Fruit fly (Drosophila melanogaster) whole organism, embryonic: ENCODE data around the gene CG16749.
A peak's percentile ranks its signal among the peaks of the same experiment; 100 is the strongest.

Source experiments
- C15 ChIP-seq: fragments of 200-800 bp; sonication (Bioruptor generic); IDR thresholded peaks from 3 replicates; pipeline ENCODE4 v1.3.6; 2022; ENCODE audit warnings: missing biosample characterization, missing genetic modification characterization
- CG10366 ChIP-seq: fragments of 200-800 bp; sonication (Bioruptor generic); IDR thresholded peaks from 2 replicates; pipeline ENCODE4 v1.3.6; 2022; ENCODE audit warnings: missing biosample characterization, missing genetic modification characterization
- CG12391 ChIP-seq: fragments of 200-800 bp; sonication (Bioruptor generic); optimal IDR thresholded peaks from 3 replicates; lab custom pipeline; 2018; ENCODE audit warnings: missing biosample characterization, mild to moderate bottlenecking, missing genetic modification characterization, moderate library complexity
- CG12942 ChIP-seq: fragments of 200-800 bp; sonication (Bioruptor generic); optimal IDR thresholded peaks from 3 replicates; lab custom pipeline; 2016; ENCODE audit warnings: missing biosample characterization, missing genetic modification characterization
- CG14014 ChIP-seq: fragments of 200-800 bp; sonication (Bioruptor generic); IDR thresholded peaks from 2 replicates; pipeline ENCODE4 v1.3.6; 2022; ENCODE audit warnings: missing biosample characterization, missing genetic modification characterization
- CG15601 ChIP-seq: fragments of 200-800 bp; sonication (Bioruptor generic); optimal IDR thresholded peaks from 3 replicates; lab custom pipeline; 2019; ENCODE audit warnings: missing biosample characterization, mild to moderate bottlenecking, missing genetic modification characterization, moderate library complexity
- CG1603 ChIP-seq: fragments of 200-800 bp; sonication (Bioruptor generic); optimal IDR thresholded peaks from 2 replicates; lab custom pipeline; 2019; ENCODE audit warnings: missing biosample characterization, mild to moderate bottlenecking, missing genetic modification characterization, moderate library complexity
- CG18476 ChIP-seq: fragments of 200-800 bp; sonication (Bioruptor generic); optimal IDR thresholded peaks from 2 replicates; lab custom pipeline; 2016; ENCODE audit warnings: missing biosample characterization, mild to moderate bottlenecking, missing genetic modification characterization
- CG2120 ChIP-seq: fragments of 200-800 bp; sonication (Bioruptor generic); optimal IDR thresholded peaks from 3 replicates; lab custom pipeline; 2016; ENCODE audit warnings: missing biosample characterization, missing genetic modification characterization
- CG3065 ChIP-seq: fragments of 200-800 bp; sonication (Bioruptor generic); optimal IDR thresholded peaks from 2 replicates; lab custom pipeline; 2016; ENCODE audit warnings: missing biosample characterization, missing genetic modification characterization
- CG4282 ChIP-seq: fragments of 200-800 bp; sonication (Bioruptor generic); optimal IDR thresholded peaks from 2 replicates; lab custom pipeline; 2016; ENCODE audit warnings: missing biosample characterization, missing genetic modification characterization
- CG4328 ChIP-seq: fragments of 200-800 bp; sonication (Bioruptor generic); optimal IDR thresholded peaks from 3 replicates; lab custom pipeline; 2017; ENCODE audit warnings: missing biosample characterization, missing genetic modification reagents, missing genetic modification characterization
- CG5180 ChIP-seq: fragments of 200-800 bp; sonication (Bioruptor generic); optimal IDR thresholded peaks from 3 replicates; lab custom pipeline; 2017; ENCODE audit warnings: missing biosample characterization, missing genetic modification characterization, mild to moderate bottlenecking, moderate library complexity, missing genetic modification reagents
- CG5245 ChIP-seq: fragments of 200-800 bp; sonication (Bioruptor generic); optimal IDR thresholded peaks from 3 replicates; lab custom pipeline; 2016; ENCODE audit warnings: missing biosample characterization, missing genetic modification characterization
- CG6683 ChIP-seq: fragments of 200-800 bp; sonication (Bioruptor generic); optimal IDR thresholded peaks from 2 replicates; lab custom pipeline; 2017; ENCODE audit warnings: missing biosample characterization, mild to moderate bottlenecking, missing genetic modification characterization, missing genetic modification reagents
- CG7357 ChIP-seq: fragments of 200-800 bp; sonication (Bioruptor generic); IDR thresholded peaks from 3 replicates; pipeline ENCODE4 v1.3.6; 2022; ENCODE audit warnings: missing biosample characterization, missing genetic modification characterization
- CG8089 ChIP-seq: fragments of 200-800 bp; sonication (Bioruptor generic); optimal IDR thresholded peaks from 3 replicates; lab custom pipeline; 2016; ENCODE audit warnings: missing biosample characterization, missing genetic modification characterization
- CG9817 ChIP-seq: fragments of 200-800 bp; sonication (Bioruptor generic); optimal IDR thresholded peaks from 2 replicates; lab custom pipeline; 2018; ENCODE audit warnings: missing biosample characterization, mild to moderate bottlenecking, missing genetic modification characterization, moderate library complexity
- CG9876 ChIP-seq: fragments of 200-800 bp; sonication (Bioruptor generic); optimal IDR thresholded peaks from 2 replicates; lab custom pipeline; 2016; ENCODE audit warnings: missing biosample characterization, missing genetic modification characterization
- CHES-1-like ChIP-seq: fragments of 200-800 bp; sonication (Bioruptor generic); optimal IDR thresholded peaks from 2 replicates; lab custom pipeline; 2016; ENCODE audit warnings: missing biosample characterization, missing genetic modification characterization
- D ChIP-seq, 2 experiments: fragments of 200-800 bp in 1 of 2; fragments of >200 bp in 1 of 2; sonication (Bioruptor generic) in 1 of 2; optimal IDR thresholded peaks; 2 replicates in 1 of 2; 3 replicates in 1 of 2; lab custom pipeline; 2017; ENCODE audit warnings: mild to moderate bottlenecking in 1 of 2, missing biosample characterization in 1 of 2, missing genetic modification characterization in 1 of 2, missing genetic modification reagents in 1 of 2
- E2f2 ChIP-seq: fragments of 200-800 bp; sonication (Bioruptor generic); IDR thresholded peaks from 2 replicates; pipeline ENCODE4 v1.3.6; 2022; ENCODE audit warnings: missing biosample characterization, missing genetic modification characterization
- Ets65A ChIP-seq: fragments of 200-800 bp; sonication (Bioruptor generic); peaks from one replicate; lab custom pipeline; 2016; ENCODE audit warnings: missing biosample characterization, missing genetic modification characterization
- Hey ChIP-seq: fragments of 200-800 bp; sonication (Bioruptor generic); optimal IDR thresholded peaks from 3 replicates; lab custom pipeline; 2018; ENCODE audit warnings: missing biosample characterization, mild to moderate bottlenecking, missing genetic modification characterization
- Jarid2 ChIP-seq: fragments of 200-800 bp; sonication (Bioruptor generic); optimal IDR thresholded peaks from 3 replicates; lab custom pipeline; 2017; ENCODE audit warnings: mild to moderate bottlenecking, missing biosample characterization, missing genetic modification reagents, missing genetic modification characterization
- MTF-1 ChIP-seq: fragments of 200-800 bp; sonication (Bioruptor generic); optimal IDR thresholded peaks from 2 replicates; lab custom pipeline; 2018; ENCODE audit warnings: missing biosample characterization, mild to moderate bottlenecking, missing genetic modification characterization, borderline replicate concordance
- Myb ChIP-seq: fragments of 200-800 bp; sonication (Bioruptor generic); optimal IDR thresholded peaks from 2 replicates; lab custom pipeline; 2016; ENCODE audit warnings: missing biosample characterization, missing genetic modification characterization
- Nf-YC ChIP-seq: fragments of 200-800 bp; optimal IDR thresholded peaks from 3 replicates; lab custom pipeline; 2019; ENCODE audit warnings: missing biosample characterization, mild to moderate bottlenecking, missing genetic modification characterization, moderate library complexity
- NfI ChIP-seq: fragments of 200-800 bp; sonication (Bioruptor generic); optimal IDR thresholded peaks from 3 replicates; lab custom pipeline; 2018; ENCODE audit warnings: missing biosample characterization, mild to moderate bottlenecking, missing genetic modification characterization, moderate library complexity
- Optix ChIP-seq: fragments of 200-800 bp; sonication (Bioruptor generic); IDR thresholded peaks from 3 replicates; pipeline ENCODE4 v1.3.6; 2022; ENCODE audit warnings: missing biosample characterization, missing genetic modification characterization
- Rx ChIP-seq: fragments of 200-800 bp; sonication (Bioruptor generic); IDR thresholded peaks from 2 replicates; pipeline ENCODE4 v1.3.6; 2022; ENCODE audit warnings: missing biosample characterization, missing genetic modification characterization
- ac ChIP-seq: fragments of 200-800 bp; sonication (Bioruptor generic); optimal IDR thresholded peaks from 3 replicates; lab custom pipeline; 2017; ENCODE audit warnings: missing biosample characterization, mild to moderate bottlenecking, missing genetic modification characterization
- ap ChIP-seq: fragments of 200-800 bp; sonication (Bioruptor generic); IDR thresholded peaks from 2 replicates; pipeline ENCODE4 v1.3.6; 2022; ENCODE audit warnings: missing biosample characterization, missing genetic modification characterization
- ase ChIP-seq: fragments of 200-800 bp; sonication (Bioruptor generic); IDR thresholded peaks from 3 replicates; pipeline ENCODE4 v1.3.6; 2022; ENCODE audit warnings: missing biosample characterization, missing genetic modification characterization
- bsh ChIP-seq, 2 experiments: fragments of 200-800 bp; sonication (Bioruptor generic); optimal IDR thresholded peaks; 2 replicates each; lab custom pipeline; 2017 to 2018; ENCODE audit warnings: mild to moderate bottlenecking in 2 of 2, missing biosample characterization in 2 of 2, missing genetic modification characterization in 2 of 2, moderate library complexity in 1 of 2
- cas ChIP-seq: fragments of 200-800 bp; sonication (Bioruptor generic); IDR thresholded peaks from 2 replicates; pipeline ENCODE4 v1.3.6; 2022; ENCODE audit warnings: missing biosample characterization, missing genetic modification characterization
- cato ChIP-seq: fragments of 200-800 bp; sonication (Bioruptor generic); optimal IDR thresholded peaks from 2 replicates; lab custom pipeline; 2016; ENCODE audit warnings: missing biosample characterization, missing genetic modification characterization, borderline replicate concordance
- cg ChIP-seq: fragments of 200-800 bp; sonication (Bioruptor generic); optimal IDR thresholded peaks from 3 replicates; lab custom pipeline; 2019; ENCODE audit warnings: missing biosample characterization, mild to moderate bottlenecking, missing genetic modification characterization, moderate library complexity
- crol ChIP-seq: fragments of 200-800 bp; sonication (Bioruptor generic); IDR thresholded peaks from 2 replicates; pipeline ENCODE4 v1.3.6; 2022; ENCODE audit warnings: missing biosample characterization, missing genetic modification characterization
- dan ChIP-seq: fragments of 200-800 bp; sonication (Bioruptor generic); IDR thresholded peaks from 2 replicates; pipeline ENCODE4 v1.3.6; 2022; ENCODE audit warnings: missing biosample characterization, missing genetic modification characterization
- dysf ChIP-seq: fragments of 200-800 bp; sonication (Bioruptor generic); IDR thresholded peaks from 3 replicates; pipeline ENCODE4 v1.3.6; 2022; ENCODE audit warnings: missing biosample characterization, missing genetic modification characterization
- hth ChIP-seq: fragments of >200 bp; optimal IDR thresholded peaks from 2 replicates; lab custom pipeline; 2017; ENCODE audit warnings: inconsistent platforms
- kay ChIP-seq: fragments of 200-800 bp; sonication (Bioruptor generic); optimal IDR thresholded peaks from 2 replicates; lab custom pipeline; 2016; ENCODE audit warnings: missing biosample characterization, missing genetic modification characterization
- klu ChIP-seq: fragments of 200-800 bp; sonication (Bioruptor generic); IDR thresholded peaks from 2 replicates; pipeline ENCODE4 v1.3.6; 2022; ENCODE audit warnings: missing biosample characterization, missing genetic modification characterization
- lab ChIP-seq: fragments of 200-800 bp; sonication (Bioruptor generic); optimal IDR thresholded peaks from 3 replicates; lab custom pipeline; 2017; ENCODE audit warnings: missing biosample characterization, missing genetic modification characterization, mild to moderate bottlenecking, moderate library complexity, missing genetic modification reagents
- onecut ChIP-seq: fragments of 200-800 bp; sonication (Bioruptor generic); IDR thresholded peaks from 2 replicates; pipeline ENCODE4 v1.3.6; 2022; ENCODE audit warnings: missing biosample characterization, missing genetic modification characterization
- tgo ChIP-seq: fragments of 200-800 bp; sonication (Bioruptor generic); IDR thresholded peaks from 3 replicates; pipeline ENCODE4 v1.3.6; 2022; ENCODE audit warnings: missing biosample characterization, missing genetic modification characterization
- vvl ChIP-seq: fragments of 200-800 bp; sonication (Bioruptor generic); IDR thresholded peaks from 2 replicates; pipeline ENCODE4 v1.3.6; 2022; ENCODE audit warnings: missing biosample characterization, missing genetic modification characterization
- yki ChIP-seq: fragments of >200 bp; optimal IDR thresholded peaks from 3 replicates; lab custom pipeline; 2018
- zfh1 ChIP-seq: fragments of 200-800 bp; sonication (Bioruptor generic); IDR thresholded peaks from 3 replicates; pipeline ENCODE4 v1.3.6; 2022; ENCODE audit warnings: missing biosample characterization, missing genetic modification characterization

CG16749 gene

DNA sequence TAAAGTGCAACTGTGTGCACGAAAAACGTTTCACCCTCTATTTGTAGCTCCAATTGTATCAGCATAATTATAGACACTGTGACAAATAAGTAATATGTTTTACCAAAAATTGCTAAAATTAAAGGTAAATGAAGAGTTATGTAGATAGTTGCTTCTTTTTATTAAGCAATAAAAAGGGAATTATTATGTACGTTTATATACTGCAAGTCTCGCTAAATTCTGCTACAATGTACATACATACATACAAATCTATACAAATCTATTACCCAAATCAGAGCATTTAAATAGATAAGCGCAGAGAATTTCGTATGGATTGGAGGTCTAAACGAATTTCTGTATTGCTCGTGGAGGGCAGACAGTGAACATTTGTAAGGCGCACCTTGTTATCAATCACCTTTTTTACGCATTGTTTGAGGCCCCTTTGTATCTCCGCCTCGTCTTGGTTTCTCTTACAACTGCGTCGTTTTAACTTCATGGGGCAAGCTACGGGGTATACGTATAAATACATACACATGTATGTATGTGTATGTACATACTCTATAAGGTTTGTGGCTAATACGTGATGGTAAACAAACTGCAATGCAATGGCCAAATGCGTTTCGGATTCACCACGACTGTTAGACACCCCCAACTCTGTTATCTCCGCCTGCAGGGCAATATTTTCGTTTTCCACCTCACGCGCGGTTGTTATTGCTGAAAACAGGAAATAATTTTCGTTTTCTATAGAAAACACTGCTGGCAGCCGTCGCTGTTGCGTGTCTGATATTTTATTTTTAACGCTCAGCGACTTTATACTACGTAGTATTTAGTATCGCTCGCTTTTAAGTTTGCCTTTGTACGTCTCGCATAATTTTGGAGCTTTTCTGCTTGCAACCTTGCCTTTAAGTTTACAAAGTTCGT, 7.7 kb upstream of the CG16749 start (continued):
- TF ChIP-seq CG5180 (peak; percentile 49), cg (GFP tag; lab: Kevin White, UChicago) (peak; percentile 79), NfI (GFP tag; lab: Kevin White, UChicago) (peak; percentile 26), CG18476 (GFP tag; lab: Kevin White, UChicago) (peak; percentile 51), CG9817 (tag; lab: Kevin White, UChicago) (peak; percentile 17), hth (lab: Kevin White, UChicago) (no peak), CG6683 (peak; percentile 23), kay (peak; percentile 2), CG5245 (peak; percentile 8), Optix (GFP tag; lab: Robert Waterston, UW) (no peak), zfh1 (GFP tag; lab: Robert Waterston, UW) (peak; percentile 51; the same call in 1 of the 3 replicates), CG1603 (tag; lab: Kevin White, UChicago) (peak; percentile 65), CG2120 (GFP tag; lab: Kevin White, UChicago) (peak; percentile 10), CG10366 (GFP tag; lab: Robert Waterston, UW) (0 out of 2 replicates have a peak, but pooled peaks have one; percentile 32), klu (GFP tag; lab: Robert Waterston, UW) (no peak), onecut (GFP tag; lab: Robert Waterston, UW) (no peak), CG4328 (GFP tag; lab: Kevin White, UChicago) (peak; percentile 5), ac (GFP tag; lab: Kevin White, UChicago) (no peak), yki (no peak), cato (GFP tag; lab: Kevin White, UChicago) (no peak), CG12942 (GFP tag; lab: Kevin White, UChicago) (peak; percentile 17), CG15601 (tag; lab: Kevin White, UChicago) (peak; percentile 74), cas (no peak), D (optimal IDR thresholded peaks at IDR 0.05; lab: Kevin White, UChicago) (no peak), D (GFP tag; optimal IDR thresholded peaks at IDR 0.05; lab: Kevin White, UChicago) (peak; percentile 85), lab (GFP tag; lab: Kevin White, UChicago) (peak; percentile 55), tgo (peak; percentile 36; the same call in 2 of the 3 replicates), CG3065 (GFP tag; lab: Kevin White, UChicago) (no peak), E2f2 (no peak), crol (GFP tag; lab: Robert Waterston, UW) (peak; percentile 69), Jarid2 (no peak), CG4282 (peak; percentile 38), ase (no peak), Hey (tag; lab: Kevin White, UChicago) (no peak), CG14014 (GFP tag; lab: Robert Waterston, UW) (no peak), Myb (GFP tag; lab: Kevin White, UChicago) (peak; percentile 10), Ets65A (no peak), MTF-1 (GFP tag; lab: Kevin White, UChicago) (no peak), dan (GFP tag; lab: Robert Waterston, UW) (no peak), bsh (GFP tag; optimal IDR thresholded peaks at IDR 0.05; lab: Kevin White, UChicago) (peak; percentile 52 to 82), CHES-1-like (GFP tag; lab: Kevin White, UChicago) (no peak), dysf (GFP tag; lab: Robert Waterston, UW) (no peak), ap (GFP tag; lab: Robert Waterston, UW) (no peak), CG7357 (no peak), vvl (peak; percentile 79), Rx (GFP tag; lab: Robert Waterston, UW) (no peak), C15 (GFP tag; lab: Robert Waterston, UW) (no peak), CG9876 (GFP tag; lab: Kevin White, UChicago) (no peak), CG12391 (tag; lab: Kevin White, UChicago) (peak; percentile 83), CG8089 (GFP tag; lab: Kevin White, UChicago) (peak; percentile 67), Nf-YC (no peak)
